Fruit fly (Drosophila melanogaster) whole organism, embryonic: ENCODE data around the gene CG12723.
A peak's percentile ranks its signal among the peaks of the same experiment; 100 is the strongest.

Experiments used
- Asciz ChIP-seq: fragments of 200-800 bp; sonication (Bioruptor generic); optimal IDR thresholded peaks from 2 replicates; lab custom pipeline; 2017; ENCODE audit warnings: missing biosample characterization, mild to moderate bottlenecking, missing genetic modification characterization, missing genetic modification reagents
- Atf3 ChIP-seq: fragments of 200-800 bp; sonication (Bioruptor generic); optimal IDR thresholded peaks from 3 replicates; lab custom pipeline; 2016; ENCODE audit warnings: missing biosample characterization, missing genetic modification characterization
- Bgb ChIP-seq: fragments of 200-800 bp; sonication (Bioruptor generic); IDR thresholded peaks from 2 replicates; pipeline ENCODE4 v1.3.6; 2022; ENCODE audit warnings: missing biosample characterization, missing genetic modification characterization; ENCODE audit not compliant: partially characterized antibody
- CG10209 ChIP-seq: fragments of 200-800 bp; sonication (Bioruptor generic); optimal IDR thresholded peaks from 3 replicates; lab custom pipeline; 2017; ENCODE audit warnings: missing biosample characterization, mild to moderate bottlenecking, missing genetic modification characterization, missing genetic modification reagents
- CG1233 ChIP-seq: fragments of 200-800 bp; sonication (Bioruptor generic); optimal IDR thresholded peaks from 4 replicates; lab custom pipeline; 2018; ENCODE audit warnings: missing biosample characterization, mild to moderate bottlenecking, missing genetic modification characterization
- CG13287 ChIP-seq: fragments of 200-800 bp; sonication (Bioruptor generic); IDR thresholded peaks from 2 replicates; pipeline ENCODE4 v1.3.6; 2022; ENCODE audit warnings: missing biosample characterization, missing genetic modification characterization; ENCODE audit not compliant: partially characterized antibody
- CG13424 ChIP-seq: fragments of 200-800 bp; sonication (Bioruptor generic); optimal IDR thresholded peaks from 2 replicates; lab custom pipeline; 2019; ENCODE audit warnings: missing biosample characterization, mild to moderate bottlenecking, missing genetic modification characterization, moderate library complexity
- CG15479 ChIP-seq: fragments of 200-800 bp; sonication (Bioruptor generic); optimal IDR thresholded peaks from 3 replicates; lab custom pipeline; 2019; ENCODE audit warnings: missing biosample characterization, mild to moderate bottlenecking, missing genetic modification characterization, moderate library complexity
- CG15601 ChIP-seq: fragments of 200-800 bp; sonication (Bioruptor generic); optimal IDR thresholded peaks from 3 replicates; lab custom pipeline; 2019; ENCODE audit warnings: missing biosample characterization, mild to moderate bottlenecking, missing genetic modification characterization, moderate library complexity
- CG16815 ChIP-seq: fragments of 200-800 bp; sonication (Bioruptor generic); optimal IDR thresholded peaks from 3 replicates; lab custom pipeline; 2017; ENCODE audit warnings: missing biosample characterization, mild to moderate bottlenecking, missing genetic modification characterization
- CG17568 ChIP-seq: fragments of 200-800 bp; sonication (Bioruptor generic); optimal IDR thresholded peaks from 2 replicates; lab custom pipeline; 2018; ENCODE audit warnings: missing biosample characterization, mild to moderate bottlenecking, missing genetic modification characterization, moderate library complexity
- CG1832 ChIP-seq: fragments of 200-800 bp; sonication (Bioruptor generic); optimal IDR thresholded peaks from 2 replicates; lab custom pipeline; 2017; ENCODE audit warnings: missing biosample characterization, mild to moderate bottlenecking, missing genetic modification characterization, inconsistent platforms
- CG4730 ChIP-seq: fragments of 200-800 bp; sonication (Bioruptor generic); IDR thresholded peaks from 2 replicates; pipeline ENCODE4 v1.3.6; 2022; ENCODE audit warnings: missing biosample characterization, missing genetic modification characterization
- CG6175 ChIP-seq: fragments of 200-800 bp; sonication (Bioruptor generic); IDR thresholded peaks from 3 replicates; pipeline ENCODE4 v1.3.6; 2022; ENCODE audit warnings: missing biosample characterization, missing genetic modification characterization
- CG7357 ChIP-seq: fragments of 200-800 bp; sonication (Bioruptor generic); IDR thresholded peaks from 3 replicates; pipeline ENCODE4 v1.3.6; 2022; ENCODE audit warnings: missing biosample characterization, missing genetic modification characterization
- CG7745 ChIP-seq: fragments of 200-800 bp; sonication (Bioruptor generic); optimal IDR thresholded peaks from 2 replicates; lab custom pipeline; 2018; ENCODE audit warnings: missing biosample characterization, mild to moderate bottlenecking, missing genetic modification characterization, moderate library complexity
- CG8290 ChIP-seq, 3 experiments: fragments of 200-800 bp; sonication (Bioruptor generic); optimal IDR thresholded peaks; 2 replicates each; lab custom pipeline; 2016 to 2019; ENCODE audit warnings: missing biosample characterization in 3 of 3, missing genetic modification characterization in 3 of 3, mild to moderate bottlenecking in 2 of 3, moderate library complexity in 1 of 3
- CG8924 ChIP-seq: fragments of 200-800 bp; optimal IDR thresholded peaks from 3 replicates; lab custom pipeline; 2019; ENCODE audit warnings: missing biosample characterization, mild to moderate bottlenecking, missing genetic modification characterization, moderate library complexity
- CG9817 ChIP-seq: fragments of 200-800 bp; sonication (Bioruptor generic); optimal IDR thresholded peaks from 2 replicates; lab custom pipeline; 2018; ENCODE audit warnings: missing biosample characterization, mild to moderate bottlenecking, missing genetic modification characterization, moderate library complexity
- CkIIα-i1 ChIP-seq: fragments of 200-800 bp; sonication (Bioruptor generic); IDR thresholded peaks from 2 replicates; pipeline ENCODE4 v1.3.6; 2022; ENCODE audit warnings: missing biosample characterization, missing genetic modification characterization
- Dad ChIP-seq: fragments of 200-800 bp; sonication (Bioruptor generic); optimal IDR thresholded peaks from 3 replicates; lab custom pipeline; 2016; ENCODE audit warnings: missing biosample characterization, missing genetic modification characterization
- Dbx ChIP-seq: fragments of 200-800 bp; sonication (Bioruptor generic); IDR thresholded peaks from 3 replicates; pipeline ENCODE4 v1.3.6; 2022; ENCODE audit warnings: missing biosample characterization, missing genetic modification characterization
- Ets65A ChIP-seq: fragments of 200-800 bp; sonication (Bioruptor generic); peaks from one replicate; lab custom pipeline; 2016; ENCODE audit warnings: missing biosample characterization, missing genetic modification characterization
- HLH54F ChIP-seq: fragments of 200-800 bp; sonication (Bioruptor generic); optimal IDR thresholded peaks from 3 replicates; lab custom pipeline; 2016; ENCODE audit warnings: missing biosample characterization, missing genetic modification characterization
- Hmx ChIP-seq: fragments of 200-800 bp; sonication (Bioruptor generic); optimal IDR thresholded peaks from 2 replicates; lab custom pipeline; 2016; ENCODE audit warnings: missing biosample characterization, missing genetic modification characterization
- Kr ChIP-seq: fragments of 200-800 bp; sonication (Bioruptor generic); optimal IDR thresholded peaks from 2 replicates; lab custom pipeline; 2017; ENCODE audit warnings: missing biosample characterization, mild to moderate bottlenecking, missing genetic modification characterization
- Max ChIP-seq: fragments of 200-800 bp; sonication (Bioruptor generic); optimal IDR thresholded peaks from 2 replicates; lab custom pipeline; 2016; ENCODE audit warnings: missing biosample characterization, mild to moderate bottlenecking, missing genetic modification characterization
- Opbp ChIP-seq: fragments of 200-800 bp; sonication (Bioruptor generic); IDR thresholded peaks from 3 replicates; pipeline ENCODE4 v1.3.6; 2022; ENCODE audit warnings: missing biosample characterization, missing genetic modification characterization; ENCODE audit not compliant: partially characterized antibody
- Ssrp ChIP-seq: fragments of 200-800 bp; sonication (Bioruptor generic); optimal IDR thresholded peaks from 2 replicates; lab custom pipeline; 2018; ENCODE audit warnings: missing biosample characterization, mild to moderate bottlenecking, missing genetic modification characterization, moderate library complexity
- TFAM ChIP-seq: fragments of 200-800 bp; sonication (Bioruptor generic); optimal IDR thresholded peaks from 2 replicates; lab custom pipeline; 2017; ENCODE audit warnings: missing biosample characterization, missing genetic modification characterization, inconsistent platforms
- Xbp1 ChIP-seq: fragments of 200-800 bp; sonication (Bioruptor generic); optimal IDR thresholded peaks from 3 replicates; lab custom pipeline; 2016; ENCODE audit warnings: missing biosample characterization, mild to moderate bottlenecking, missing genetic modification characterization
- ase ChIP-seq: fragments of 200-800 bp; sonication (Bioruptor generic); IDR thresholded peaks from 3 replicates; pipeline ENCODE4 v1.3.6; 2022; ENCODE audit warnings: missing biosample characterization, missing genetic modification characterization
- az2 ChIP-seq: fragments of 200-800 bp; sonication (Bioruptor generic); optimal IDR thresholded peaks from 3 replicates; lab custom pipeline; 2016; ENCODE audit warnings: missing biosample characterization, missing genetic modification characterization
- bowl ChIP-seq: fragments of 200-800 bp; sonication (Bioruptor generic); IDR thresholded peaks from 2 replicates; pipeline ENCODE4 v1.3.6; 2022; ENCODE audit warnings: missing biosample characterization, missing genetic modification characterization
- chinmo ChIP-seq: fragments of 200-800 bp; sonication (Bioruptor generic); IDR thresholded peaks from 4 replicates; pipeline ENCODE4 v1.3.6; 2022; ENCODE audit warnings: missing biosample characterization, missing genetic modification characterization; ENCODE audit not compliant: partially characterized antibody
- croc ChIP-seq: fragments of 200-800 bp; sonication (Bioruptor generic); conservative IDR thresholded peaks from 3 replicates; pipeline ENCODE4 v1.3.6; 2022; ENCODE audit warnings: missing biosample characterization, missing genetic modification characterization
- eve ChIP-seq, 2 experiments: fragments of >200 bp; optimal IDR thresholded peaks; 2 replicates each; lab custom pipeline; 2017; ENCODE audit warnings: missing biosample characterization in 2 of 2, missing genetic modification characterization in 2 of 2
- fd64A ChIP-seq: fragments of 200-800 bp; sonication (Bioruptor generic); optimal IDR thresholded peaks from 3 replicates; lab custom pipeline; 2018; ENCODE audit warnings: missing biosample characterization, mild to moderate bottlenecking, missing genetic modification characterization
- gfzf ChIP-seq: fragments of 200-800 bp; sonication (Bioruptor generic); optimal IDR thresholded peaks from 2 replicates; lab custom pipeline; 2016; ENCODE audit warnings: missing biosample characterization, mild to moderate bottlenecking, missing genetic modification characterization, moderate library complexity
- grn ChIP-seq: fragments of 200-800 bp; sonication (Bioruptor generic); optimal IDR thresholded peaks from 3 replicates; lab custom pipeline; 2017; ENCODE audit warnings: missing biosample characterization, missing genetic modification characterization
- ham ChIP-seq: fragments of 200-800 bp; sonication (Bioruptor generic); IDR thresholded peaks from 2 replicates; pipeline ENCODE4 v1.3.6; 2022; ENCODE audit warnings: missing biosample characterization, missing genetic modification characterization
- lab ChIP-seq: fragments of 200-800 bp; sonication (Bioruptor generic); optimal IDR thresholded peaks from 3 replicates; lab custom pipeline; 2017; ENCODE audit warnings: missing biosample characterization, missing genetic modification characterization, mild to moderate bottlenecking, moderate library complexity, missing genetic modification reagents
- lmd ChIP-seq: fragments of 200-800 bp; sonication (Bioruptor generic); IDR thresholded peaks from 2 replicates; pipeline ENCODE4 v1.3.6; 2022; ENCODE audit warnings: missing biosample characterization, missing genetic modification characterization
- lov ChIP-seq, 2 experiments: fragments of 200-800 bp in 1 of 2; fragments of >200 bp in 1 of 2; sonication (Bioruptor generic) in 1 of 2; IDR thresholded peaks in 1 of 2; optimal IDR thresholded peaks in 1 of 2; 2 replicates in 1 of 2; 3 replicates in 1 of 2; pipeline versions ENCODE4 v1.3.6 to Lab custom; 2017 to 2022; ENCODE audit warnings: missing biosample characterization in 1 of 2, missing genetic modification characterization in 1 of 2
- mam ChIP-seq: fragments of 200-800 bp; sonication (Bioruptor generic); optimal IDR thresholded peaks from 3 replicates; lab custom pipeline; 2016; ENCODE audit warnings: missing biosample characterization, missing genetic modification characterization
- nau ChIP-seq: fragments of 200-800 bp; sonication (Bioruptor generic); optimal IDR thresholded peaks from 3 replicates; lab custom pipeline; 2017; ENCODE audit warnings: missing biosample characterization, mild to moderate bottlenecking, missing genetic modification characterization, missing genetic modification reagents
- ranshi ChIP-seq: fragments of 200-800 bp; sonication (Bioruptor generic); IDR thresholded peaks from 2 replicates; pipeline ENCODE4 v1.3.6; 2022; ENCODE audit warnings: missing biosample characterization, missing genetic modification characterization
- sna ChIP-seq: fragments of 200-800 bp; sonication (Bioruptor generic); IDR thresholded peaks from 2 replicates; pipeline ENCODE4 v1.3.6; 2022; ENCODE audit warnings: missing biosample characterization, missing genetic modification characterization; ENCODE audit not compliant: partially characterized antibody
- sr ChIP-seq: fragments of 200-800 bp; sonication (Bioruptor generic); IDR thresholded peaks from 3 replicates; pipeline ENCODE4 v1.3.6; 2022; ENCODE audit warnings: missing biosample characterization, missing genetic modification characterization

Gene CG12723

dm6 chrX:13159481-13159880 is 32.2 kb downstream of the CG12723 start, which contains the start of the genes Bap60 and CG12096 (continued):
- TF ChIP-seq grn (GFP tag; lab: Kevin White, UChicago) (no peak), CkIIα-i1 (GFP tag; lab: Robert Waterston, UW) (no peak), HLH54F (GFP tag; lab: Kevin White, UChicago) (peak; percentile 84), Opbp (GFP tag; lab: Robert Waterston, UW) (peak; percentile 76; the same call in 2 of the 3 replicates), az2 (GFP tag; lab: Kevin White, UChicago) (peak; percentile 61), CG7745 (tag; lab: Kevin White, UChicago) (no peak), CG1233 (GFP tag; lab: Kevin White, UChicago) (peak; percentile 62), CG6175 (GFP tag; lab: Robert Waterston, UW) (no peak), sr (GFP tag; lab: Robert Waterston, UW) (no peak), Bgb (GFP tag; lab: Robert Waterston, UW) (peak; percentile 88), Hmx (GFP tag; lab: Kevin White, UChicago) (no peak), Dbx (GFP tag; lab: Robert Waterston, UW) (peak; percentile 83), ranshi (peak; percentile 50; the same call in 1 of the 2 replicates), CG8924 (tag; lab: Kevin White, UChicago) (peak; percentile 80), Ets65A (peak; percentile 99), Asciz (no peak), CG1832 (GFP tag; lab: Kevin White, UChicago) (no peak), CG13424 (tag; lab: Kevin White, UChicago) (peak; percentile 83), TFAM (GFP tag; lab: Kevin White, UChicago) (no peak), chinmo (GFP tag; lab: Robert Waterston, UW) (peak; percentile 68; the same call in 1 of the 4 replicates), sna (GFP tag; lab: Robert Waterston, UW) (peak; percentile 95), CG17568 (GFP tag; lab: Kevin White, UChicago) (no peak), mam (GFP tag; lab: Kevin White, UChicago) (peak; percentile 86), fd64A (GFP tag; lab: Kevin White, UChicago) (no peak), CG7357 (peak; percentile 40; the same call in 2 of the 3 replicates), Ssrp (tag; lab: Kevin White, UChicago) (peak; percentile 71), lov (optimal IDR thresholded peaks at IDR 0.05; lab: Kevin White, UChicago) (no peak), lov (GFP tag; IDR thresholded peaks at IDR 0.05; lab: Robert Waterston, UW) (no peak), CG8290 (GFP tag; optimal IDR thresholded peaks at IDR 0.05; lab: Kevin White, UChicago) (peak; percentile 49), CG8290 (tag; optimal IDR thresholded peaks at IDR 0.05; lab: Kevin White, UChicago) (peak in 1 of 2 experiments; percentile 55), Kr (no peak), nau (no peak), gfzf (GFP tag; lab: Kevin White, UChicago) (peak; percentile 43), CG9817 (peak; percentile 85), CG10209 (GFP tag; lab: Kevin White, UChicago) (peak; percentile 52), Xbp1 (peak; percentile 75), Atf3 (GFP tag; lab: Kevin White, UChicago) (peak; percentile 46), ase (GFP tag; lab: Robert Waterston, UW) (peak; percentile 29; the same call in 1 of the 3 replicates), CG16815 (peak; percentile 58), Dad (GFP tag; lab: Kevin White, UChicago) (peak; percentile 72), bowl (GFP tag; lab: Robert Waterston, UW) (no peak), ham (GFP tag; lab: Robert Waterston, UW) (0 out of 2 replicates have a peak, but pooled peaks have one; percentile 28), Max (GFP tag; lab: Kevin White, UChicago) (peak; percentile 63), eve (GFP tag; optimal IDR thresholded peaks at IDR 0.05; lab: Kevin White, UChicago) (no peak), lab (GFP tag; lab: Kevin White, UChicago) (no peak), CG15601 (peak; percentile 76), lmd (GFP tag; lab: Robert Waterston, UW) (peak; percentile 68), CG13287 (GFP tag; lab: Robert Waterston, UW) (peak; percentile 95), CG4730 (no peak), croc (GFP tag; lab: Robert Waterston, UW) (peak; percentile 45; the same call in 2 of the 3 replicates), CG15479 (GFP tag; lab: Kevin White, UChicago) (no peak)
